Worm (Caenorhabditis elegans): ENCODE measurements around the gene clec-138.
A peak's percentile ranks its signal among the peaks of the same experiment; 100 is the strongest.

ce11 chrII:4573084-4573483, 46.5 kb downstream of the clec-138 start:
- TF ChIP-seq lin-14 (GFP tag; optimal IDR thresholded peaks at IDR 0.05) (peak; percentile 67), snpc-4 (tag; optimal IDR thresholded peaks at IDR 0.05) (no peak), blmp-1 (tag; optimal IDR thresholded peaks at IDR 0.05) (no peak), elt-2 (tag; optimal IDR thresholded peaks at IDR 0.05) (no peak), skn-1 (tag; optimal IDR thresholded peaks at IDR 0.05) (no peak), ama-1 (optimal IDR thresholded peaks at IDR 0.05) (no peak), elt-3 (tag; optimal IDR thresholded peaks at IDR 0.05) (no peak)
